Fruit fly (Drosophila melanogaster) whole organism: ENCODE data around the gene Actbeta.

ENCODE experiments used
- CG8478 ChIP-seq: fragments of >200 bp; optimal IDR thresholded peaks from 2 replicates; lab custom pipeline; 2018; ENCODE audit warnings: inconsistent platforms
- Dll ChIP-seq: fragments of >200 bp; optimal IDR thresholded peaks from 2 replicates; lab custom pipeline; 2017
- EcR ChIP-seq, 2 experiments: fragments of >200 bp; optimal IDR thresholded peaks; 2 replicates each; lab custom pipeline; 2017; ENCODE audit warnings: missing biosample characterization in 2 of 2, missing genetic modification characterization in 2 of 2, missing genetic modification reagents in 2 of 2
- pan ChIP-seq: fragments of >200 bp; optimal IDR thresholded peaks from 2 replicates; lab custom pipeline; 2017
- psq ChIP-seq: fragments of >200 bp; optimal IDR thresholded peaks from 2 replicates; lab custom pipeline; 2017
- usp ChIP-seq: fragments of >200 bp; optimal IDR thresholded peaks from 2 replicates; lab custom pipeline; 2017; ENCODE audit warnings: missing biosample characterization, missing genetic modification characterization, mixed read lengths

Actbeta gene

dm6 chr4:1084326-1085062, at the start of gene Actbeta:
Actbeta (minus strand) TSS chr4:1084796.
- no peak for TF ChIP-seq EcR (GFP tag; optimal IDR thresholded peaks at IDR 0.05; lab: Kevin White, UChicago)
- TF ChIP-seq usp (GFP tag; lab: Kevin White, UChicago): no peak
- no peak for TF ChIP-seq pan (lab: Kevin White, UChicago)
- TF ChIP-seq CG8478 (lab: Kevin White, UChicago): no peak
- no peak for TF ChIP-seq psq (lab: Kevin White, UChicago)
- no peak for TF ChIP-seq Dll (lab: Kevin White, UChicago)

- TF ChIP-seq psq (lab: Kevin White, UChicago) (no peak), EcR (GFP tag; optimal IDR thresholded peaks at IDR 0.05; lab: Kevin White, UChicago) (no peak), usp (GFP tag; lab: Kevin White, UChicago) (no peak), pan (lab: Kevin White, UChicago) (no peak), CG8478 (lab: Kevin White, UChicago) (no peak), Dll (lab: Kevin White, UChicago) (no peak)
Measured at dm6 chr4:1127000-1127399, 42.4 kb upstream of the Actbeta start.

dm6 chr4:1126290-1126689, 41.7 kb upstream of the Actbeta start, which contains the start of gene CG11155:
CG11155 (plus strand) TSS chr4:1126602.
- no peak for TF ChIP-seq CG8478 (lab: Kevin White, UChicago)

dm6 chr4:1124494-1124780, 39.8 kb upstream of the Actbeta start:
- TF ChIP-seq pan (lab: Kevin White, UChicago) (no peak), EcR (GFP tag; optimal IDR thresholded peaks at IDR 0.05; lab: Kevin White, UChicago) (no peak), Dll (lab: Kevin White, UChicago) (no peak), psq (lab: Kevin White, UChicago) (no peak), usp (GFP tag; lab: Kevin White, UChicago) (no peak), CG8478 (lab: Kevin White, UChicago) (no peak)

dm6 chr4:1123769-1124493, 39.3 kb upstream of the Actbeta start, which contains the start of gene Arf4:
Arf4 (plus strand) TSS chr4:1124167.
- TF ChIP-seq EcR (GFP tag; optimal IDR thresholded peaks at IDR 0.05; lab: Kevin White, UChicago) (no peak), Dll (lab: Kevin White, UChicago) (no peak), psq (lab: Kevin White, UChicago) (no peak), usp (GFP tag; lab: Kevin White, UChicago) (no peak), pan (lab: Kevin White, UChicago) (no peak), CG8478 (lab: Kevin White, UChicago) (no peak)

- TF ChIP-seq usp (GFP tag; lab: Kevin White, UChicago): no peak
- no peak for TF ChIP-seq pan (lab: Kevin White, UChicago)
- TF ChIP-seq psq (lab: Kevin White, UChicago): no peak
- TF ChIP-seq CG8478 (lab: Kevin White, UChicago): no peak
- TF ChIP-seq EcR (GFP tag; optimal IDR thresholded peaks at IDR 0.05; lab: Kevin White, UChicago): no peak
- TF ChIP-seq Dll (lab: Kevin White, UChicago): no peak
Measured at dm6 chr4:1122658-1123606, 38.3 kb upstream of the Actbeta start, which contains the start of gene Cals. Cals (minus strand) TSS chr4:1123357.

- TF ChIP-seq Dll (lab: Kevin White, UChicago): no peak
Measured at dm6 chr4:1121888-1122287, 37.3 kb upstream of the Actbeta start.

dm6 chr4:1115299-1115698, 30.7 kb upstream of the Actbeta start:
- no peak for TF ChIP-seq usp (GFP tag; lab: Kevin White, UChicago)
- TF ChIP-seq pan (lab: Kevin White, UChicago): no peak
- TF ChIP-seq Dll (lab: Kevin White, UChicago): no peak
- no peak for TF ChIP-seq CG8478 (lab: Kevin White, UChicago)
- TF ChIP-seq psq (lab: Kevin White, UChicago): no peak
- TF ChIP-seq EcR (GFP tag; optimal IDR thresholded peaks at IDR 0.05; lab: Kevin White, UChicago): no peak

- TF ChIP-seq Dll (lab: Kevin White, UChicago) (no peak), pan (lab: Kevin White, UChicago) (peak; percentile 75)
Measured at dm6 chr4:1112867-1113769, 28.5 kb upstream of the Actbeta start.

dm6 chr4:1106114-1106513, 21.5 kb upstream of the Actbeta start:
- no peak for TF ChIP-seq psq (lab: Kevin White, UChicago)
- TF ChIP-seq pan (lab: Kevin White, UChicago): no peak
- no peak for TF ChIP-seq Dll (lab: Kevin White, UChicago)
- TF ChIP-seq usp (GFP tag; lab: Kevin White, UChicago): no peak
- no peak for TF ChIP-seq EcR (GFP tag; optimal IDR thresholded peaks at IDR 0.05; lab: Kevin White, UChicago)
- no peak for TF ChIP-seq CG8478 (lab: Kevin White, UChicago)
